Worm (Caenorhabditis elegans) whole organism, late embryonic: Measurements from ENCODE around the gene T05A7.7.

Source experiments
- C08G9.2 ChIP-seq: sonication (generic microtip); optimal IDR thresholded peaks from 2 replicates; lab custom pipeline; 2016; ENCODE audit warnings: mild to moderate bottlenecking, missing genetic modification characterization, moderate library complexity, missing compliant biosample characterization
- K02D7.2 ChIP-seq: sonication (generic microtip); optimal IDR thresholded peaks from 2 replicates; lab custom pipeline; 2017; ENCODE audit warnings: mild to moderate bottlenecking, missing genetic modification characterization, missing compliant biosample characterization
- T23F11.4 ChIP-seq: fragments of 200-800 bp; sonication (Bioruptor generic); optimal IDR thresholded peaks from 2 replicates; lab custom pipeline; 2018; ENCODE audit warnings: mild to moderate bottlenecking, missing genetic modification characterization, missing compliant biosample characterization
- Y22D7AL.16 ChIP-seq: sonication (generic microtip); optimal IDR thresholded peaks from 2 replicates; lab custom pipeline; 2016; ENCODE audit warnings: missing genetic modification characterization, missing compliant biosample characterization
- ama-1 ChIP-seq: fragments of 150-350 bp; optimal IDR thresholded peaks from 2 replicates; lab custom pipeline; 2014
- ceh-14 ChIP-seq: sonication (generic microtip); optimal IDR thresholded peaks from 2 replicates; lab custom pipeline; 2016; ENCODE audit warnings: missing genotype, missing genetic modification characterization, missing compliant biosample characterization
- ceh-18 ChIP-seq: sonication (generic microtip); optimal IDR thresholded peaks from 2 replicates; lab custom pipeline; 2016; ENCODE audit warnings: missing genetic modification characterization, missing compliant biosample characterization
- ceh-19 ChIP-seq: fragments of 200-800 bp; sonication (Bioruptor generic); optimal IDR thresholded peaks from 2 replicates; lab custom pipeline; 2018; ENCODE audit warnings: mild to moderate bottlenecking, missing genetic modification characterization, missing compliant biosample characterization
- ceh-24 ChIP-seq: sonication (generic microtip); optimal IDR thresholded peaks from 2 replicates; lab custom pipeline; 2016; ENCODE audit warnings: mild to moderate bottlenecking, missing genetic modification characterization, missing compliant biosample characterization
- ceh-48 ChIP-seq: sonication (generic microtip); optimal IDR thresholded peaks from 2 replicates; lab custom pipeline; 2016; ENCODE audit warnings: missing genetic modification characterization, inconsistent platforms, missing compliant biosample characterization
- ceh-9 ChIP-seq: sonication (generic microtip); optimal IDR thresholded peaks from 2 replicates; lab custom pipeline; 2016; ENCODE audit warnings: mild to moderate bottlenecking, missing genetic modification characterization, inconsistent platforms, missing compliant biosample characterization
- dve-1 ChIP-seq: sonication (generic microtip); optimal IDR thresholded peaks from 2 replicates; lab custom pipeline; 2017; ENCODE audit warnings: antibody characterized with exemption, mild to moderate bottlenecking, missing genetic modification characterization, missing compliant biosample characterization
- elt-2 ChIP-seq: sonication (generic microtip); optimal IDR thresholded peaks from 2 replicates; lab custom pipeline; 2016; ENCODE audit warnings: missing genetic modification reagents, missing genetic modification characterization, missing compliant biosample characterization
- ets-4 ChIP-seq: sonication (generic microtip); optimal IDR thresholded peaks from 2 replicates; lab custom pipeline; 2016; ENCODE audit warnings: missing genetic modification characterization, missing compliant biosample characterization
- fax-1 ChIP-seq: sonication (generic microtip); optimal IDR thresholded peaks from 2 replicates; lab custom pipeline; 2016; ENCODE audit warnings: missing genotype, missing genetic modification characterization, missing compliant biosample characterization
- fkh-10 ChIP-seq: fragments of 150-350 bp; optimal IDR thresholded peaks from 2 replicates; lab custom pipeline; 2014; ENCODE audit warnings: missing biosample characterization, missing genetic modification reagents, missing genetic modification characterization
- fkh-6 ChIP-seq: sonication (generic microtip); optimal IDR thresholded peaks from 2 replicates; lab custom pipeline; 2016; ENCODE audit warnings: missing genetic modification characterization, missing compliant biosample characterization
- gmeb-2 ChIP-seq: sonication (generic microtip); optimal IDR thresholded peaks from 2 replicates; lab custom pipeline; 2016; ENCODE audit warnings: missing genetic modification characterization, inconsistent platforms, missing compliant biosample characterization
- hlh-13 ChIP-seq: fragments of 200-800 bp; sonication (Bioruptor generic); optimal IDR thresholded peaks from 2 replicates; lab custom pipeline; 2018; ENCODE audit warnings: mild to moderate bottlenecking, missing genetic modification characterization, missing compliant biosample characterization
- hlh-15 ChIP-seq: sonication (generic microtip); optimal IDR thresholded peaks from 2 replicates; lab custom pipeline; 2016; ENCODE audit warnings: missing genetic modification characterization, missing compliant biosample characterization
- hlh-30 ChIP-seq: sonication (generic microtip); optimal IDR thresholded peaks from 2 replicates; lab custom pipeline; 2017; ENCODE audit warnings: antibody characterized with exemption, missing genetic modification characterization, missing compliant biosample characterization; ENCODE audit not compliant: insufficient read depth
- lim-6 ChIP-seq: sonication (generic microtip); optimal IDR thresholded peaks from 2 replicates; lab custom pipeline; 2016; ENCODE audit warnings: missing genetic modification characterization, missing compliant biosample characterization
- lin-11 ChIP-seq: fragments of 200-800 bp; sonication (Bioruptor generic); optimal IDR thresholded peaks from 2 replicates; lab custom pipeline; 2018; ENCODE audit warnings: mild to moderate bottlenecking, missing genetic modification characterization, missing compliant biosample characterization
- madf-2 ChIP-seq: sonication (generic microtip); optimal IDR thresholded peaks from 2 replicates; lab custom pipeline; 2017; ENCODE audit warnings: missing genetic modification characterization, missing compliant biosample characterization
- mec-3 ChIP-seq: sonication (generic microtip); optimal IDR thresholded peaks from 2 replicates; lab custom pipeline; 2016; ENCODE audit warnings: borderline replicate concordance, missing genetic modification characterization, missing compliant biosample characterization
- nfya-1 ChIP-seq: sonication (generic microtip); optimal IDR thresholded peaks from 2 replicates; lab custom pipeline; 2017; ENCODE audit warnings: missing genetic modification characterization, mild to moderate bottlenecking, missing compliant biosample characterization, antibody characterized with exemption, moderate library complexity
- npax-4 ChIP-seq: sonication (generic microtip); optimal IDR thresholded peaks from 2 replicates; lab custom pipeline; 2016; ENCODE audit warnings: missing genetic modification characterization, missing compliant biosample characterization
- odd-2 ChIP-seq: sonication (generic microtip); optimal IDR thresholded peaks from 2 replicates; lab custom pipeline; 2017; ENCODE audit warnings: antibody characterized with exemption, mild to moderate bottlenecking, missing genetic modification characterization, missing compliant biosample characterization
- pag-3 ChIP-seq: sonication (generic microtip); optimal IDR thresholded peaks from 2 replicates; lab custom pipeline; 2016; ENCODE audit warnings: missing compliant biosample characterization, missing genetic modification characterization, borderline replicate concordance
- pat-9 ChIP-seq: fragments of 200-800 bp; sonication (Bioruptor generic); optimal IDR thresholded peaks from 2 replicates; lab custom pipeline; 2018; ENCODE audit warnings: mild to moderate bottlenecking, missing genetic modification characterization, moderate library complexity, missing compliant biosample characterization
- pax-1 ChIP-seq: fragments of 150-350 bp; optimal IDR thresholded peaks from 2 replicates; lab custom pipeline; 2014; ENCODE audit warnings: missing biosample characterization, missing genetic modification characterization
- pha-2 ChIP-seq: sonication (generic microtip); optimal IDR thresholded peaks from 2 replicates; lab custom pipeline; 2017; ENCODE audit warnings: mild to moderate bottlenecking, missing genetic modification characterization, missing compliant biosample characterization
- pha-4 ChIP-seq: fragments of 150-350 bp; optimal IDR thresholded peaks from 2 replicates; lab custom pipeline; 2018; ENCODE audit warnings: missing biosample characterization, missing genetic modification reagents, missing genetic modification characterization
- ref-2 ChIP-seq: sonication (generic microtip); optimal IDR thresholded peaks from 2 replicates; lab custom pipeline; 2016; ENCODE audit warnings: missing genetic modification characterization, missing compliant biosample characterization
- rnt-1 ChIP-seq: sonication (generic microtip); optimal IDR thresholded peaks from 2 replicates; lab custom pipeline; 2016; ENCODE audit warnings: missing genetic modification characterization, missing compliant biosample characterization
- sox-2 ChIP-seq: fragments of 200-800 bp; sonication (Bioruptor generic); IDR thresholded peaks from 2 replicates; pipeline ENCODE4 v1.3.6; 2022; ENCODE audit warnings: missing genetic modification reagents, missing genetic modification characterization, missing compliant biosample characterization
- sox-4 ChIP-seq: sonication (generic microtip); optimal IDR thresholded peaks from 2 replicates; lab custom pipeline; 2017; ENCODE audit warnings: mild to moderate bottlenecking, missing genetic modification characterization, inconsistent platforms, missing compliant biosample characterization
- unc-42 ChIP-seq: sonication (generic microtip); optimal IDR thresholded peaks from 2 replicates; lab custom pipeline; 2016; ENCODE audit warnings: missing genotype, missing genetic modification characterization, missing compliant biosample characterization
- unc-55 ChIP-seq: sonication (generic microtip); optimal IDR thresholded peaks from 2 replicates; lab custom pipeline; 2017; ENCODE audit warnings: missing biosample characterization, missing genetic modification reagents, missing genetic modification characterization

The T05A7.7 gene

ce11 chrII:4661278-4661677, 20.0 kb downstream of the T05A7.7 start, which contains the start of gene T05A7.13:
Gene T05A7.13 (minus strand): TSS chrII:4661378.
- TF ChIP-seq lim-6: no peak
- TF ChIP-seq mec-3 (tag; lab: Kevin White, UChicago): no peak
- no peak for TF ChIP-seq lin-11
- TF ChIP-seq ceh-9 (tag; lab: Kevin White, UChicago): no peak
- no peak for TF ChIP-seq hlh-13 (GFP tag; lab: Kevin White, UChicago)
- no peak for TF ChIP-seq unc-55 (GFP tag; lab: Kevin White, UChicago)
- TF ChIP-seq fkh-6 (tag; lab: Kevin White, UChicago): no peak
- TF ChIP-seq Y22D7AL.16 (tag; lab: Kevin White, UChicago): no peak
- TF ChIP-seq pha-2: no peak
- TF ChIP-seq npax-4 (tag; lab: Kevin White, UChicago): no peak
- no peak for TF ChIP-seq ceh-14 (tag; lab: Kevin White, UChicago)
- no peak for TF ChIP-seq ceh-48
- TF ChIP-seq sox-2 (GFP tag; lab: Robert Waterston, UW): no peak
- TF ChIP-seq nfya-1 (tag; lab: Kevin White, UChicago): no peak
- no peak for TF ChIP-seq unc-42 (tag; lab: Kevin White, UChicago)
- no peak for TF ChIP-seq gmeb-2 (tag; lab: Kevin White, UChicago)
- TF ChIP-seq pax-1: no peak
- no peak for TF ChIP-seq fkh-10 (GFP tag; lab: Kevin White, UChicago)

- TF ChIP-seq ama-1 (lab: Kevin White, UChicago) (no peak), K02D7.2 (no peak), fkh-10 (GFP tag; lab: Kevin White, UChicago) (no peak), ceh-19 (no peak), ets-4 (tag; lab: Kevin White, UChicago) (no peak), Y22D7AL.16 (tag; lab: Kevin White, UChicago) (no peak), sox-2 (GFP tag; lab: Robert Waterston, UW) (no peak), ceh-14 (tag; lab: Kevin White, UChicago) (no peak), ceh-24 (no peak), T23F11.4 (GFP tag; lab: Kevin White, UChicago) (no peak), dve-1 (tag; lab: Kevin White, UChicago) (no peak), hlh-15 (no peak), pag-3 (tag; lab: Kevin White, UChicago) (no peak), ceh-18 (no peak), elt-2 (tag; lab: Kevin White, UChicago) (no peak), madf-2 (tag; lab: Kevin White, UChicago) (no peak), hlh-30 (tag; lab: Kevin White, UChicago) (no peak), ref-2 (tag; lab: Kevin White, UChicago) (no peak), C08G9.2 (no peak), pat-9 (tag; lab: Kevin White, UChicago) (no peak)
Observed at ce11 chrII:4658245-4658644, 23.0 kb downstream of the T05A7.7 start.

- TF ChIP-seq pat-9 (tag; lab: Kevin White, UChicago) (no peak), pax-1 (no peak), odd-2 (no peak), ama-1 (lab: Kevin White, UChicago) (no peak), ceh-19 (no peak), sox-2 (GFP tag; lab: Robert Waterston, UW) (no peak), sox-4 (tag; lab: Kevin White, UChicago) (no peak), pag-3 (tag; lab: Kevin White, UChicago) (no peak), ceh-14 (tag; lab: Kevin White, UChicago) (no peak), fax-1 (tag; lab: Kevin White, UChicago) (no peak), rnt-1 (no peak), pha-4 (tag; lab: Kevin White, UChicago) (no peak), pha-2 (no peak), hlh-30 (tag; lab: Kevin White, UChicago) (no peak)
Observed at ce11 chrII:4657370-4657769, 23.9 kb downstream of the T05A7.7 start.
